Worm (Caenorhabditis elegans) whole organism, mixed stage, embryonic: ENCODE measurements around the gene sri-10.

Experiments used
- bed-3 ChIP-seq: fragments of 200-800 bp; sonication (Bioruptor generic); optimal IDR thresholded peaks from 3 replicates; lab custom pipeline; 2018; ENCODE audit warnings: mild to moderate bottlenecking, missing genetic modification characterization, moderate library complexity, missing compliant biosample characterization
- ces-1 ChIP-seq: fragments of 150-350 bp; optimal IDR thresholded peaks from 2 replicates; lab custom pipeline; 2014; ENCODE audit warnings: missing biosample characterization, missing genetic modification reagents, missing genetic modification characterization
- elt-3 ChIP-seq: fragments of 150-350 bp; optimal IDR thresholded peaks from 2 replicates; lab custom pipeline; 2014; ENCODE audit warnings: missing biosample characterization, missing genetic modification characterization
- hlh-1 ChIP-seq: fragments of 150-350 bp; optimal IDR thresholded peaks from 2 replicates; lab custom pipeline; 2014; ENCODE audit warnings: missing biosample characterization, missing genetic modification reagents, missing genetic modification characterization
- lsy-2 ChIP-seq: fragments of 150-350 bp; optimal IDR thresholded peaks from 2 replicates; lab custom pipeline; 2014; ENCODE audit warnings: missing biosample characterization, missing genetic modification characterization
- mab-5 ChIP-seq: fragments of 150-350 bp; optimal IDR thresholded peaks from 2 replicates; lab custom pipeline; 2014; ENCODE audit warnings: missing biosample characterization, missing genetic modification characterization
- snpc-4 ChIP-seq: fragments of 150-350 bp; optimal IDR thresholded peaks from 2 replicates; lab custom pipeline; 2014; ENCODE audit warnings: missing biosample characterization, missing genetic modification characterization

DNA sequence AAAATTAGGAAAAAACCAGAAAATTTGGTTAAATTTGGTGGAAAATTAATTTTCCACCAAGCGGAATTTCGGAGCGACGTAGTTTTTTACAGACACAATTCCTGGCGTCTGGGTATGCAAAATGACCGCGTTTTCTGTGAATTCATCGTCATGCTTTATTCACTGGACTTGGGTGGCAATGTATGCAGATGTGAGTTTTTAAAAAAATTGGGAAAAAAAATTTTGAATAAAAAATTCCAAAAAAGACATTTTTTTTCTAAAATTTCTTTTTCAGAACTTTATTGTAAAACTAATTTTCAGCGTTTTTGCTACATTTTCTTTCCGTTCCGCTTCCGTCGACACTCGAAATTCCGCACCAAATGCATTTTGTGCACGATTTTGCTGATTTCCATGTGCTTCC lies 5.1 kb upstream of the sri-10 start, which contains the start of gene C54E10.7:
- TF ChIP-seq ces-1 (GFP tag; lab: Kevin White, UChicago) (no peak), hlh-1 (tag; lab: Kevin White, UChicago) (no peak), lsy-2 (tag; lab: Kevin White, UChicago) (no peak), bed-3 (no peak), snpc-4 (no peak), mab-5 (tag; lab: Kevin White, UChicago) (no peak), elt-3 (tag; lab: Kevin White, UChicago) (no peak)
